Fruit fly (Drosophila melanogaster): ENCODE measurements around the gene PolA1.

Gene PolA1

DNA sequence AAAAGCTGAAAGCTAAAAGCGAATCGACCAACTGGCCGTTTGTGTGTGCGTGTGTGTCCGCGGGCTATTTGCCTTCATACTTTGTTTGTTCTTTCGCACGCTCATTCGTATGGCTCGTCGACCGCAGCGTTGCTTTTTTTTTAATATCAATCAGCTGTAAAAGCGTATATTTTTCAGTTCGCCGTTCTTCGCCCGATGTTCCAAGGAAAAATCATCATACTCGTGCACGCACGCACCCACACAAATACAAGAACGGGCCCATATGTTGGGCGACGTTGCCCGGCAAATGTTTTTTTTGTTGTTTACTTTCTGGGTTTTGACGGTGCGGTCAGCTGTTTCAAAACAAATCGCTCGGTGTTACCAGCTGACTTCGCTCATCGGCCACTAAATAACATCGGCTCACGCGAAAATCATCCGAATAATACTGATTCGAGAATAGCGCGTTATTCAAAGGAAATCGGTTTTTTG is 10.9 kb downstream of the PolA1 start, which contains the start of gene E2f1:
E2f1 (minus strand) TSS at position 213 of the 468 bp plus-strand sequence.
- no peak for TF ChIP-seq CG17801 (GFP tag; optimal IDR thresholded peaks at IDR 0.05; ENCODE audit: partially characterized antibody)

DNA sequence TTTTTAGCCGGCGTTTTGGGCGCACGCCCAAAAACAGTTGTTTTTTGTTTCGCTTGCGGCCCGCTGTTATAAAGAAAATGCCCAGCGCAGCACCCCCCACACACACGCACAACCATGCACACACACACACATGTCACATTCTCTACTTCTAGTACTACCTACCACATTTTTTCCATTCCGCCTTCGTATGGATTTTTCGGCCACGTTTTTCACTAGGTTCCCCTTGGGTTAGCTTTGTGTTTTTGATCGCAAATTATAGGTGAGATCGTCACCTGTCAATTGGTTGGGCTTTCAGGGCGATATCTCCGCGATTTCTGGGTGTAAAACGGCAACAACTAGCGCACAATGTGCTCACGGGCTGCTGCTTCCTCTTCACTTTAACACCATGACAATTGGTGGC is 11.5 kb downstream of the PolA1 start:
- no peak for TF ChIP-seq CG17801 (GFP tag; optimal IDR thresholded peaks at IDR 0.05; ENCODE audit: partially characterized antibody)

DNA sequence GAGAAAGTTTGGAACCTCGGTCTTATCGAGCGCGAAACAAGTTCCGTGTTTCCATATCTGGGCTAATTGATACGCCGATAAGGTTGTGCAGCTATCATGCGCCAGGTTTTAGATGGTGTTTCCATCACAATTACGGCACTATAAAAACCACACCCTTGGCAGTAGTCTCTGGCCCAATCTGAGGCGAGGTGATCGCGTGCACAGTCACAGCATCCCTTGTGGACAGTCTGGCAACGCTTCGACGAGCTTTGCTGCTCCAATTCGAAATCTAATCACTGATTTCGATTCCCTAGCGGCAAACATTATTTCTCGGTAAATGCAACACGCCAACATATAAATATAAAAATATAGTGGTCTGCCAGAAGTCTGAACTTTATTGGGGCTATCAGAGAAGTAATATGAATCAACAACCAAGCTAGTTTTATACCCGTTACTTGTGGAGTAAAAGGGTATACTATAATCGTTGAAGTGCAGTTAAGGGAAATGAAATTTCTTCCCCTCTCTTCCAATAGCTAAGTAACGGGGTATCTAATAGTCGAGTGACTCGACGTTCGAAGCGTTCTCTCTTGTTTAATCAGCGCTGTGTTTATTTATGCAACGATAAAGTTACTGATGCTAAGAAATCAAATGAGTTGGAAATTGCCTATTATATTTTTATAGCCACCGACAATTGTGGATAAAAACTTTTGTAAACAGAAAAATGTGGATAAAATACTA is 12.6 kb downstream of the PolA1 start:
- TF ChIP-seq CG17801 (GFP tag; optimal IDR thresholded peaks at IDR 0.05; ENCODE audit: partially characterized antibody): no peak

DNA sequence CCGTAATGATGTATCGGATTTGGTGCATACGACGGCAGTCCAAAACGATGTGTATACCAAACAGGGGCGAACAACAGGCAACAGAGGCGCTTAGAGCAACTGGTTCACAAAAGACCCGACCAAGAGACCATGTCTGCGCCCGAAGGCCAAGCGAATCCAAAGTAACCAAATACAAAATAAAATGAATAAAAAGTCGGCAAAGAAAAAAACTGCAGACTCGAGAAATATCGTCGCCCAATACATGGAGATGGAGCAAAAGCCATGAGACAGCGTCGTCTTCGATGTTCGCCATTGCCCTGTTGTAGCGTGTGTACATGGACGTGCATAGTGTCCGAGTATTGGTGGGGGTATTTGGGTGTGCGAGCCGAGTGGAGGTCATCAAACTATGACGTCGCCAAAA is 13.3 kb downstream of the PolA1 start:
- TF ChIP-seq CG17801 (GFP tag; optimal IDR thresholded peaks at IDR 0.05; ENCODE audit: partially characterized antibody): no peak

DNA sequence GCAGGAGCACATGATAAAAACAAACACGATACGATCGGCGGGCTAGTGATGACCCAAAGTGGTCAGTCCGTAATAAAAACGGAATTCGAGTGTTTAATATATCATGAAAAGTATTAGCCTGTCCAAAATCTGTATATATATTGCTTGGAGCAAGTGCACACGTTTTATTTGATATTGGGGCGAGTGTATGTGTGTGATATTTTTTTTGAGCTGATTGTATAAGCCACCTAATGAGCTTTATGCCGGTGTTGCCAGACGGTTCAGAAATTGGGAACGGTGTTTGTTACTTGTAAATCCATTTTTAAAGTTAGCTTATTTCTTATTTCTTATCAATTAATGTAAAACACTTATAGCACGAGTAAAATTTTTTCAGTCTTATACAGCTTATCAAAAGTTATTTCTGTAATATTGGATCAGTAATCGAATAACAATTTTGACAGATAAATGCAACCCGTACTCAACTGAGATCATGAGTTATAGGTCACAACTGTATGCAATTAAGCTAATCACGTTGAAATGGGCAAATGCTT is 14.0 kb downstream of the PolA1 start:
- TF ChIP-seq CG17801 (GFP tag; optimal IDR thresholded peaks at IDR 0.05; ENCODE audit: partially characterized antibody): no peak

DNA sequence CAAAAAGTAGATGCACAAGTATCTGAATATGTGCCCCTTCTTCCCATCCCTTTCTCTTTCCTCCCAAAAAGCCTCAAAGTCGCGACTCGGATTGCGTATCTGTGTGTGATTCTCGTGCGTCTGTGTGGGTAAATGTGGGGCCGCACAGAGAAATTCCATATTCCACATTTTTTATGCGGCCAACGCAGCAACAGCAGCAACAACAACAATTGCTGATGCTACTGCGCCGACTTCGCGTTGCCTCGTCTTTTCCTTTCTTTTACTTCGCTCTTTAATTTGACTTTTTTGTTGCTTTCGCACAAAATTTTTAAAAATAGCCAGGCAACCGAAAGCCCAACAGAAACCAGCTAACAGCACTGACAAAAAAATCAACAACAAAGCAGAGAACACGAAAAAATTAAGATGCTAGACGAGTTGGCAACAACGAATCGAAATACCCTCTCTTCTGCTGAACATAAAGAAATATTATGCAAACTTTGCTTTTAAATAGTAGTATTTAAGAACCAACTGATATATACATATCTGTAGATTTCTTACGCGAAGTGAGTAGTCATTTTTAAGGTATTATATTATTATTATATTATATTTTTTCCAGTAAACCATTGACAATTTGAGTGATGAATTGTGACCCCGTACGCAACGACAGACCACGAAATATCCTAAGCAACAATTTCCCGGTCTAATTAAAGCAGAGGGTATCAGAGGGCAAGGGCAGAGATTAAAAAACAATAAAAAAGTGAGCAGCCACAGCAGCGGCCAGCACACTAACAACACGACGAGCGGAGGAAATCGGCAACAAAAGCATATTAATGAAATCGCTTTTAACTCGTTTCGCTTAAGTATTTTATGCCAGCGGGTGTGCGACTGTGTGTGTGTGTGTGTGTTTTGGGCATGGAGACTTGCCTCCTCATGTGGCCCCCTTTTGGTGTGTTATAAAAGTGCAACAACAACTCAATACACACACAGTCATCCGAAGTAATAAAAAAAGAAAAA is 14.8 kb downstream of the PolA1 start:
- no peak for TF ChIP-seq CG17801 (GFP tag; optimal IDR thresholded peaks at IDR 0.05; ENCODE audit: partially characterized antibody)

DNA sequence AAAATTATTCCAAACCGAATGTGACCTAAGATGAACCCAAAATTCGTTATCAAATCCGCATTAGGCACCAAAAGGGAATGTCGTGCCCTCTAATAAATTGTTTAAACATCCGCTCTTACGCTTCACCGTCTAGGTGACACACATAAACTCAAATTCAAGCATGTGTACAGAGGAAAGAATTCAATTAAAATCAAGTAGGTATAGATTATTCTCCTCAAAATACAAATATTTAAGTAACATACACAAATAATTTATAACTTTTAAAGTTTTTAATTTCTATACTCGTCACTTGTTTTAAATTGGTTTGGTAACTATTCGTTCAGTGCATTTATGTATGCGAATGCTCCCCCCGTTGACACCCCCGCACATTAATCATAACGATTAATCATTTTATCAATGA is 16.2 kb downstream of the PolA1 start:
- TF ChIP-seq CG17801 (GFP tag; optimal IDR thresholded peaks at IDR 0.05; ENCODE audit: partially characterized antibody): no peak

DNA sequence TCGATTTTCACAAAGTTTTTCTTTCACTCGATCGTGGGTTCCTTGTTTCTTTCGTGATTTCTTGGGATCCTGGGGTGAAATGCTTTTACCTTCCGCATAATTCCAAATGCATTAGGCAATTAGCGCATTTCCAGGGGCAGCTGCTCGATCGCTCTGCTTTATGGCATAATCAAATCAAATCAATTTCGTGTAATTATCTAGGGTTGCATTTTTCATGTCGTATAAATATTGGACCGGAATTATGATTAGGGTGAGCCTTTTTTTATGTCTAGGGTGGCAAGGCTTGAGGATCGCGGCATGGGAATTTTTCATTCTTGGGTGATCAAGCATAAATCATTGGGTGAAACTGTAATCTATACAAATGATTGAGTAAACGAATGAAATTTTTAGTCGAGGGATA is 16.8 kb downstream of the PolA1 start:
- no peak for TF ChIP-seq CG17801 (GFP tag; optimal IDR thresholded peaks at IDR 0.05; ENCODE audit: partially characterized antibody)

DNA sequence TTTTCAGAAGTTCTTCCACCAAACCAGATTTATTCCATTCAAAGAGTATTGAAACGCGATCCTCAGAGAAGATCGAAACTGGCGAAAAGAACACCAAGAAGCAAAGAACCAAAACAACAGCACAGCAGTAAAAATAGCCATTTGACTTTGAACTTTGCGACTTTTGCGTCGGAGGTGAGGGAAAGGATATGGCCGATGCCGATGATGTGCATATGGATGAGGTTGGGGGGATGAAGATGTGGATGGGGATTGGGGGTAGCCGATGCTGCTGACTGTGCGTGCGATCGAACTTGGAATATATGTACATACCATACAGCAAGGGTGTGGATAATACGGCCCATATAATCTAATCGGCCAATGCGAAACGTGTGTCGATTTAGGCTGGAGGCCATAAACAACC is 18.1 kb downstream of the PolA1 start:
- no peak for TF ChIP-seq CG17801 (GFP tag; optimal IDR thresholded peaks at IDR 0.05; ENCODE audit: partially characterized antibody)

DNA sequence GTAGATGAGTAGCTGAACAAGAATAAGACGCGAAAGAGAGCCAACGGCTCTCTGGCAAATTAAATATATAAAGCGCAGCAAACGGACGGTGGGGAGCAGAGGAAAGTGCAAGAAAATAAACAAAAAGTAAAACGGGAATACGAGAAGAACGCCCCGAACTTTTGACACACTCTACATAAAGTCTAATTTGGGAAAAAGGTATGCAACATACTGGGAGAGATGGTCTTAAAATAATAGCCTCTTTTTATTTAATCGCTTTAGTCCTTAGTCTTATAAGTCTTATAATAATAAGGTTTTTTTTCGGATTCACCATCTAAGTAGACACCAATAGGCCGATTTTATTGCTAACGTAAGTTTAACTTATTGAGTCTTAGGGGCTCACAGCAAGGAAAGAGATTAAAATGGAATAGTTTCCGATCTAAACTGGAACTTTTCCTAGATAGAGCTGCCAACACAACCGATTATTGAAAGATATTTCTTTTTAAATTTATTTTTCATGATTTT is 18.6 kb downstream of the PolA1 start:
- TF ChIP-seq CG17801 (GFP tag; optimal IDR thresholded peaks at IDR 0.05; ENCODE audit: partially characterized antibody): peak; percentile 14

DNA sequence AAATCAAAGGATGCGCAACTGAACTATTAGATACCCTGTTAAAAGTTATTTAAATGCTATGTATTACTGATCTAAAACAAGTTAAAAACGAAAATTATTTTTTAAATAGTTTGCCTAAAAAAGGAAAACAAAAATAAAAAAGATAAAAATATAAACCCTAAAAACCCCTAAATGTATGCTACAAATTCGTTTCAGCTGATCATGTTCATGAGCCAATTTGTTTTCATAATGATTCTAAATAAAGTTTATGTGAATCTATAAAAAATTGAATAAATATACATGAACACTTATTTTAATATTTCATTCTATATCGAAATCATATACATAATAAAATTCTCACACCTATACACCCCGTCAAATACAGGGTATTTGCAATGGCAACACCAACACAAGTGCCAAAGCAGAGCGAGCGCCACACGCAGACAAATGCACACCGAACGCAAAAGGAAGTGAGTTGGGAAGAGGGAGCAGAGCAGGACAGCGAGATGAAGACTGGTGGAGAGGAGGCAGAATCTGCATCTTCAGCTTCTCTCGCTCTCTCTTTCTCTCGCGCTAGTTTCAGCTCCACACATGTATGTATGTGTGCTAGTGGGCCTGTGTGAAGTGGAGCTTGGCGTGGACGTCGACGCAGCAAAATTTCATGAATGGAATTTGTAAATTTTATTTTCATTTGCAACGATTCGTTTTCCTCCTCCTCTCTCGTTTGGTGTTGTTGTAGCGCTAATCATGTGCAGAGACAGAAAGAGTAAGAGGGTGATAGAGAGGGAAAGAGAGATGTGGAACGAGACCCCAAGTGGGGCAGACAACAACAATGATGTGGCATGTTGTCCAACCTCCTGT is 20.3 kb downstream of the PolA1 start:
- no peak for TF ChIP-seq CG17801 (GFP tag; optimal IDR thresholded peaks at IDR 0.05; ENCODE audit: partially characterized antibody)

DNA sequence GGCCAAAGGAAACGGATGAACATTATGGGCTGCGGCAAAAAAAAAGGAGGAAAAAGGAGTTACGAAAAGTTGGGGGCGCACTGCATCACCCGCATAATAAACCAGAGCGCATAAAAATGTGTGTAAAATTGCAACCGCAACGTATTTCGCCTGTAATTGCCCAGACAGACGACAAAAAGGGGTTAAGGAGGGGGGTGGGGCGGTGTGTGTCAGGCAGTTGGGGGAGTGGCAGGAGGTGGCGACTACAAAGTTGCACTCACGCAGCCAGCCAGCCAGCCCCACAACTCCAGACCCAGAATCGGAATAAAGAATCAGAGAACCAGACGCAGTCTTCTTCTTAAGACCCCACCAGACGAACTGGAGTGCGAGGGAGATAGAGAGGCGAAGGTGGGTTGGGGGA is 21.0 kb downstream of the PolA1 start:
- no peak for TF ChIP-seq CG17801 (GFP tag; optimal IDR thresholded peaks at IDR 0.05; ENCODE audit: partially characterized antibody)

DNA sequence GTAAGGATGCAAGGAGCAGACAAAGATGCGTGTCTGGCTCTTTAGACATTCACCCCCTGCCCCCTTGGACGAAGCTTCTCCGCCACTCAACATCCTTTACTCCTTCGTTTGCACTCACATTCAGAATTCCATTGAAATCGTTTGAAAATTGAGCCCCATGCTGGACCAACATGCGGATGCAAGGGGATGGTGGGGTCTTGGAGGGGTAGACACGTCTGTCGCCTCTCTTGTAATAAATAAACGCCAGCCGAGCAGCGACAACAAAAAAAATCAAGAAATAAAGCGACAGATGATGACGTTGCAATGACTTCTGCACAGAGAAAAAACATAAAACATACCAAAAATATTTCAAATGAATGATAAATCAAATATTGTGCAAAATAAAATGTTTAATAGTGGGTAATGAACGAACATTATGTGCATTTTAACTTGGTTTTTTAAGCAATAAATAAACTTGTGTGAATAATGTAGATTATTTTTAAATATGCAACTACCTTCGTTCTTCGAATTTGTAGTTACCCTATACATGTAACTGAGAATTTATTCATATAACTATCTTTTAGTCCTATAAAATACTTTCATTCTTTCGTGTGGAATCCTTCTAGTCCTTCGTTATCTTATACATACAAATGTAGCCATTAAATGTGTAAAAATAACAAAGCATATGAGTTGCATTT is 21.6 kb downstream of the PolA1 start:
- TF ChIP-seq CG17801 (GFP tag; optimal IDR thresholded peaks at IDR 0.05; ENCODE audit: partially characterized antibody): no peak

All from ovary, adult (tissue).